Fruit fly (Drosophila melanogaster) whole organism, embryonic: ENCODE data around the gene CG4017.

ENCODE experiments used
- CTCF ChIP-seq: fragments of 200-800 bp; sonication (Bioruptor generic); optimal IDR thresholded peaks from 2 replicates; lab custom pipeline; 2017; ENCODE audit warnings: missing biosample characterization, mild to moderate bottlenecking, missing genetic modification characterization, moderate library complexity
- az2 ChIP-seq: fragments of 200-800 bp; sonication (Bioruptor generic); optimal IDR thresholded peaks from 3 replicates; lab custom pipeline; 2016; ENCODE audit warnings: missing biosample characterization, missing genetic modification characterization
- gfzf ChIP-seq: fragments of 200-800 bp; sonication (Bioruptor generic); optimal IDR thresholded peaks from 2 replicates; lab custom pipeline; 2016; ENCODE audit warnings: missing biosample characterization, mild to moderate bottlenecking, missing genetic modification characterization, moderate library complexity

DNA sequence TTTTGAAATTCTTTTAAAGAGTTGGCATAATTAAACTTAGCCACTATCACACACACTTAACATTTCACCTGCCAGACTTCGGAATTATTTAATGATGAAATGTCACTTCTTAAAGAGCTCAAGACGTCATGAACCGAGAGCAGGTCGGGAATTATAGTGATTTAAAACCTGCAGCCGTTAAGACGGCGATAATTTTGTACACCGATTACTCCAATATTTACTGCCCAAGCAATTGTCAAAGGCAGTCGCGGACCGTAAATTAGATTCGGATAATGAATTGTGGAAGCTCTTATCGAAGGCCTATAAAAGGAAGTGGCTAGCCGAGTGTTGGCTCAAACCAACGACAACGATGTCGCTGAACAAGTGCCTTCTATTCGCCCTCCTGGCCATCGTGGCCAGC, 1.9 kb downstream of the CG4017 start, which contains the start of gene CG17633:
- TF ChIP-seq gfzf (GFP tag; lab: Kevin White, UChicago) (no peak), az2 (GFP tag; lab: Kevin White, UChicago) (no peak), CTCF (GFP tag; lab: Kevin White, UChicago) (no peak)
